Fruit fly (Drosophila melanogaster): ENCODE measurements around the gene CG9393.
A peak's percentile ranks its signal among the peaks of the same experiment; 100 is the strongest.

- peak; percentile 90 for TF ChIP-seq CG7045 (GFP tag; optimal IDR thresholded peaks at IDR 0.05)
- peak; percentile 49 for TF ChIP-seq toe (GFP tag; optimal IDR thresholded peaks at IDR 0.05)
- peak; percentile 82 for TF ChIP-seq CG33017 (tag; optimal IDR thresholded peaks at IDR 0.05)
Measured at dm6 chr3R:9600558-9600959, 37.1 kb upstream of the CG9393 start.
